Fruit fly (Drosophila melanogaster) S2 (cell line): ENCODE results near the gene gukh.

Source experiments
- CG8478 ChIP-seq: fragments of >200 bp; optimal IDR thresholded peaks from 2 replicates; lab custom pipeline; 2018
- CTCF ChIP-seq, 2 experiments: fragments of >200 bp; optimal IDR thresholded peaks; 2 replicates each; lab custom pipeline; 2018

The gukh gene

DNA sequence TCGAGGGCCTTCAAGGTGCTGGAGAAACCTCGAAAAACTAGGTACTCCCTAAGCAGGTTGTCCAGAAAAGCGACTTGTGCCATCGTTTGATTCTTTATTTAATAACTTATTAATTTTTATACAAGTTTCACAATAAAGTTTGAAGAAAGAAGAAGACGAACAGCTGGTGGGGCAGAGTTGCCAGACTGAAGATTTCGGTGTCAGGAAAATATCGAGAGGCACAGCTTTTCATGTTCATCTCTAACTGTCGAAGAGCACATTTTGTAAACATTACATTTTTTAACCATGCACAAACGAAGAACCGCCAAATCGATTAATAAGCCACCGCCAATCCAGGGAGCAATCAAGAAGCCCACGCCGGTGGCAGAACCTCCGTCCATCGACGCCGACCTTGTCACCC, 40.0 kb downstream of the gukh start, which contains the start of the genes CG6005 and CG14286:
TSS of gene CG6005 (minus strand) at position 169 of the 400 bp plus-strand sequence.
TSS of gene CG14286 (plus strand) at position 231 of the 400 bp plus-strand sequence.
- TF ChIP-seq CG8478 (lab: Kevin White, UChicago) (no peak), CTCF (optimal IDR thresholded peaks at IDR 0.05; lab: Kevin White, UChicago) (no peak)

DNA sequence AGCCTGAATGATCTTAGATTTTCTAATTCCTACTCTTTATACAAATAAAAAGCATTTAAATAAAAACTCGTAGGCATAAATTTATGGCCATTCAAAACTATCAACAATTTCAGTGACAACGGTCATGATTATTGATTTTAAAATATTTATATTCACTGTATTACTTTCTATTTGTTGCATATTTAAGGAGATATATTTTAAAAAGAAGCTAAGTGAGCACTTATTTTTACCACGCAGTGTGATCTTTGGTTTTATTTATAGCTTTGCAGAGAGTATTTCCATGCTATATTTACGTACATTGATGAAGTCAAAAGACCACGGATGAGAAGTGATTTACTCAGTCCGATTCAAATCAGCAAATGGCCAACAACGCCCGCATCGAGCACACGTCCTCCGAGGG, 40.9 kb downstream of the gukh start, which contains the start of gene CG14285:
TSS of gene CG14285 (plus strand) at position 339 of the 400 bp plus-strand sequence.
- TF ChIP-seq CTCF (optimal IDR thresholded peaks at IDR 0.05; lab: Kevin White, UChicago) (no peak), CG8478 (lab: Kevin White, UChicago) (no peak)

DNA sequence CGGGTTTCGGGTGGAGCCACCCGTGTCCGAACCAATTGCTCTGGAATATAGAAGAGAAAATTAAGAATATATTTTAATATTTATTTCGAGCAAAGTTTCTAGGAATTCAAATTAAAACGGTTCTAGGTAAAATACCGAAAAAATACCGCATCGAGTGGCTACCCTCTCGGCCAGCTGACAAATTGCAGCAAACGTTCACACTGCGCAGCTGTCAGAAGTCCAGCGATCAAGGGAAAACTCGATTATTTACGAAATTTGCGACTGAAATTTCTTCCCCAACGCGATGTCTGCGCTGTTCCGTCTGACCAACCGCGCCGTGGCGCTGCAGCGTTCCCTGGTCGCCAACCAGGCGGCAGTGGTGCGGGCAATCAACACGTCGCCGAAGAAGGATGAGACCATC, 43.3 kb downstream of the gukh start, which contains the start of gene NP15.6:
TSS of gene NP15.6 (plus strand) at position 204 of the 400 bp plus-strand sequence.
- TF ChIP-seq CG8478 (lab: Kevin White, UChicago) (no peak), CTCF (optimal IDR thresholded peaks at IDR 0.05; lab: Kevin White, UChicago) (no peak)

DNA sequence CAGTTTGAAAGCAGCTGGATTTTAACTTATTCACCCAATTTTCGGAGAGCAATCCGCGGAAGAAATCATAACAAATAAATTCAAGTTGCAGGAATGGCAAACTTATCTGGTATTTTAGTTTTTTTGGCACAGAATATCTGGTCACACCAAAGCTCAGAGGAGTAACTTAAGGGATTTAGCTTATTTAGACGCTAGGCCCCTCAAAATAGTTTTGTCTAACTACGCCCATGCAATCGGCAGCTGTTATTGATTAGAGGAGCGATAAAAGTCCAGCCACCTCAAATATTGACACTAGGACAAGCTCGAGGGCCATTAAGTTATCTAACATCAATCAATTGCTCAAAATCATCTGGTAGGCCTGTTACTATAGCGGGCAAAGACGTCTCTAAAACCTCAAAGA, 44.9 kb downstream of the gukh start, which contains the start of the genes GatA and P5cr:
TSS of gene GatA (minus strand) at position 100 of the 400 bp plus-strand sequence.
TSS of gene P5cr (plus strand) at position 174 of the 400 bp plus-strand sequence.
- no peak for TF ChIP-seq CTCF (optimal IDR thresholded peaks at IDR 0.05; lab: Kevin White, UChicago)
- no peak for TF ChIP-seq CG8478 (lab: Kevin White, UChicago)

DNA sequence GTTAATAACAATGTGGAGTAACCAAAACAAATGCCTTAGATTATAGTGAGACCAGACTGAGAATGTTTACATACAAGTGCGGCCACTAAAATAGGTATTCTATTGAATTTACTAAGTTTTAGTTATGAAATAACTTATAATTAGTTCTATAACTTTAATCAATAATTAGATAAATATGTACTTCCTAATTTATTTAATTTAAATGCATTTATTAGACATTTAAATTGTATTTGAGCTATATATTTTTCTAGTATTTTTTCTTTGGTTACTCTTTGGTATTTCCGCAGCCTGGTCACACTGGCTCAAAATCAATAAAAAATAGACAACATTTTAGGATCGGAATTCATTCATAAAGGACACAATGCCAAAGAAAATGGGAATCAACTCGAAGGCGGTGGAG, 47.4 kb downstream of the gukh start, which contains the start of the genes Prp18 and CG6013:
TSS of gene Prp18 (minus strand) at position 62 of the 400 bp plus-strand sequence.
TSS of gene CG6013 (plus strand) at position 294 of the 400 bp plus-strand sequence.
- TF ChIP-seq CTCF (optimal IDR thresholded peaks at IDR 0.05; lab: Kevin White, UChicago), result no peak
- TF ChIP-seq CG8478 (lab: Kevin White, UChicago), result no peak

DNA sequence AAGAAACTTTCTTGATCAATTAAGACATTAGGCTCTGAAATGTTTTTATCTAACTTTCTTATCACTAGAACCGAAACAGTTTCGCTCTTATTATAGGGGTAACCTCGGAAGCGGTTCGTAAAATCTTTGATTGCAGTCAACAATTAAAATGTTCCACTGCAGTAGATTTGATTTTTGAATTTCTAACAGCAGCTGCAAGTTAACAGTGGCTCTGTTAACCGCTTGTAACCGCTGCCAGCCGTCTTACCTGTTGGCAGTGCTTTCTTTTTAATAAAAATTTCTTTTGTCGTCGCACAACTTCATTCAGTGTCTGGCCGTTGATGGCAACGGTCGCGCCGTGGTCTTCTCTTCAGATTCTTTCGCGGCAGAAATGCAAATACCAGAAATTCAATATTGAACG, 49.4 kb downstream of the gukh start, which contains the start of gene CG6026:
TSS of gene CG6026 (plus strand) at position 301 of the 400 bp plus-strand sequence.
- TF ChIP-seq CG8478 (lab: Kevin White, UChicago) (no peak), CTCF (optimal IDR thresholded peaks at IDR 0.05; lab: Kevin White, UChicago) (no peak)

DNA sequence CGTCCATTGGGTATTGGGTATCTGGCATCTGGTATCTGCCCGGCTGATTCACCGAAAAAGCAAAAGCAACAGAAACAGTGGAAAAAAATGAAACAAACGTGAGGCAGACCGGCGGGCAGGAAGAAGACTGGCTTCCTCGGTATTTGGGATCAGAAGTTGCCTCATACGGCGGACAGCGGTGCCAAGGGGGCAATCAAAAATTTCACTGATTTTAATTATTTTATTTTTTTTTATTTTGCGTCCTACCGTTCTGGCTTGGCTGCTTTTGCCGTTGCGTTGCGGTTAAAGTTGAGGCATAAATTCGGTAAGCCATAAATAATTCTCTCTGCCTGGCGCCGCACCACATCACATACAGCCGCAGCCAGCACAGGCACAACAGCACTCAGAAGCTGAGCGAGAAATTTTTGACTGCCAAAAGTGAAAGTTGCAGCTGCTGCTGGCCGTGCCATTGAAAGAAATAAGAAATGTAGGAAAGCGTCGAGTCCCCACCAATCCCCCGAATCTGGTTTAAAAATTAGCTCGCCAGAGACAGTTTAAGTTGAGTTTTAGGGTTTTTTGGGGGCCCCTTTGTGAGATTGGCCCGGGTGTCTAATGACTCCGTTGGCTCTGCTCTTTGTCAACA, 52.8 kb downstream of the gukh start:
- TF ChIP-seq CTCF (optimal IDR thresholded peaks at IDR 0.05; lab: Kevin White, UChicago), result no peak
- no peak for TF ChIP-seq CG8478 (lab: Kevin White, UChicago)

DNA sequence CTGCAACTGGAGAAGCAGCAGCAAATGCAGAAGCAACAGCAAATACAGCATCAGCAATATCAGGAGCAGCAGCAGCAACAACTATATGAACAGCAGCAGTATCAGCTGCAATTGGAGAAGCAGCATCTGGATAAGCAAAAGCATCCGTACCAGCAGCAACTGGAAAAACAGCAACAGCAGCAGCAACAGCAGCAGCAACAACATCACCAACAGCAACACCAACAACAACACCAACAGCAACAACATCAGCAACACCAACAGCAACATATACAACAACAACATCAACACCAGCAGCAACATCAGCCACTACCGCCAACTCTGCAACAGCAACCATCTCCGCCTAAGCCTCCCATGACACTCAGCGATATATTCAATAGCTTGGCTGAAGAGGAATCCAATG, 56.9 kb downstream of the gukh start:
- TF ChIP-seq CG8478 (lab: Kevin White, UChicago) (no peak), CTCF (optimal IDR thresholded peaks at IDR 0.05; lab: Kevin White, UChicago) (no peak)

DNA sequence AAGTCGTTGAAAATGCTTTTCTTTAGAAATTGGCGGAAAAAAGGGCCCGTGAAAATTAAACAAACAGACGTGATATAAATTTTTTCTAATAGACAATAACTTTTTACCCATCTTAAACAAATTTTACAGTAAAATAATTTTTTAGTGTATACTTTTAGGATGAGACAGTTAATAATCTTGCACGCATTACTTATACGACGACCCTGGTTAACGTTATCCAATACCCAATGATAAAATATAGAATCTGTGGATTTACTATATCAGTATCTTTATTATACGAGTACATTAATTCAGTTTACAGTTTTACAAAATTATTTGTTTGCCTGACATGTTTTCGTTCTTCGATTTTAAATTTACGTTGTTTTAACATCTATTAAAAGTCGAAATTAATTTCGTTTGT, 60.8 kb downstream of the gukh start:
- no peak for TF ChIP-seq CTCF (optimal IDR thresholded peaks at IDR 0.05; lab: Kevin White, UChicago)
- TF ChIP-seq CG8478 (lab: Kevin White, UChicago), result no peak

DNA sequence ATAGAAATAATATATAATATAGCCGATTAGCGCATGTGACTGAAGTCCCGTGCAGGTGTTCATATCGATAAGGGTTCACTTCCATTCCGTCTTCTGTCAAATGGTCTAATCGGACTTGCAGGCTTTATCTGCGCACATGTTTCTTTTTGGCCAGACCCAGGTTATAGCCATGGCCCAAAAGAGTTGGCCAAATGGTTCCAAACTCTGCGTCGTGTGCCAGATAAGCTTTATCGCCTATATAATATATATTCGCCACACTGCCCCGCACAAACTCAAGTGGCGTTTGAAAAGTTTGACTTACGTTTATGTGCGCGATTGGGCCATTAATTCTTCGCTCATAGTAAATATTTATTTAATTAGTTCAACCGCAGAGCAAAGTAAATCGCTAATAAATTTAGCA, 67.4 kb downstream of the gukh start:
- TF ChIP-seq CTCF (optimal IDR thresholded peaks at IDR 0.05; lab: Kevin White, UChicago), result no peak
- TF ChIP-seq CG8478 (lab: Kevin White, UChicago), result no peak

DNA sequence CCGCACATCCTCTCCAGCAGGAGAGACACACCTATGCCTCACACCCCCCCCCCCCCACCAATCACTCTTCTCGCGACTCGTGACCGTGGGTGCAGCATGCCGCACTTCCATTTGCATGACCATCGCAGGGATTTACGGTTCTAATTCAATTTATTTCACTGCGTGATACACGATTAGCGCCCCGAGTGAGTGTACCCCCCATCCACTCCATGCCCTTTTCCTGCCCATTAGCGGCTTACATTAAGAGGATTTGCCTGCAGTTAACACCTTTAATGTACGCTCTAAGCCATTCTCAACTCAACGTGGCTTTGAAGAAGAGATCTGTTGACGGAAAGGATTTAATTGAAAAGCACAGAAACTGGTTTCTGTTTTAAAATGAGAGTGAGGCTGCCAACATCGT, 68.7 kb downstream of the gukh start:
- no peak for TF ChIP-seq CTCF (optimal IDR thresholded peaks at IDR 0.05; lab: Kevin White, UChicago)
- no peak for TF ChIP-seq CG8478 (lab: Kevin White, UChicago)

DNA sequence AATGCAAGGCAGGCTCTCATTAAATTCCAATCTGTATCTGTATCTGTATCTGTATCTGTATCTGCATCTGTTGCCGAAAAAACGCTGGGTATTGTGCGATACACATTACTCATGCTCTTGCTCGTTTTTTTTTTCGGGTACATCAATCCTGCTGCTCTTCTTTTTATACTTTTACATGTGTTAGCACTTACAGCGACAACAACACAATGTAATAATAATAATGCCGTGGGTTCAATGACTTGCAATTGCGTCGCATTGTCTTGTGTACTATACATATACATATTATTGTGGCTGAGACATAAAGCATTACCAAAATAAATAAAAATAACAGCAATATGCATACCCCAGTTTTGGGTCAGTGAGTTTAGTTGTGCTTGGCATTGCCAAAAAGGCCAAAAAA, 71.0 kb downstream of the gukh start:
- TF ChIP-seq CG8478 (lab: Kevin White, UChicago) (no peak), CTCF (optimal IDR thresholded peaks at IDR 0.05; lab: Kevin White, UChicago) (no peak)

DNA sequence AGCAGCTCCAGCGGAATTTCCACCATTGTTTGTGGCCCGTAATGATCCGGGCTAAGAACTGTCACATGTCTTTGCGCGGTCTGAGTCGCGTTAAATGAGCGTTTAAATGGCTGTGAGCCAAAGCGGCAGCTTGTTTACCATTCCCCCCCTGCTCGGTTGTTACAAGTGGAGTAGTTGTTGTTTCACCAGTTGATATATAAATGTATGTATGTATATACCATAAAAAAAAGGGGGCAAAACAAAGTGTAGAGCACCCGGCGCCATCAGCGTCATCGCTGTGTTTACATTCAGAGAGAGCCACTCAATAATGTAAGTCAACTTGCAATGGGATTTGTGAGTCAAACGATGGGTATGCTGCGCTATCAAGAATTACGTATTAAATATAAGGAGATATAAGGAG, 73.1 kb downstream of the gukh start:
- TF ChIP-seq CG8478 (lab: Kevin White, UChicago), result no peak

DNA sequence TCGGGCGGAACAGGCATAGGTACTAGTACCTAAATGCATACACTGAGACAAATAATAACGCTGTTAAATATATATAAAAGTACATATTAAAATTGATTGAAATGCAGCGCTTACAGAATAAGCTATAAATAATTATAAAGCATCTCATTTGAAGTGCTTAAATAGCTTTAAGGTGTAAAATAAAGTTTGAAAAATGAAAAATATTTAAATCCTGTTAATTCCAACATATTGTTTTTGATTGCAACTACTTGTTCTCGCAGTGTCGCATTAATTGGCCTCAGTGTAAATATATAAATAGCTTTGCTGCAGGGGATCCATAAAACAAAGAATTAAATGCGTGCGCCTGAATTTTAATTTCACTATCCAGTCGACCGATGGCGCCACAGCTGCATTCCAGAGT, 74.6 kb downstream of the gukh start:
- TF ChIP-seq CG8478 (lab: Kevin White, UChicago), result no peak
- TF ChIP-seq CTCF (optimal IDR thresholded peaks at IDR 0.05; lab: Kevin White, UChicago), result no peak

DNA sequence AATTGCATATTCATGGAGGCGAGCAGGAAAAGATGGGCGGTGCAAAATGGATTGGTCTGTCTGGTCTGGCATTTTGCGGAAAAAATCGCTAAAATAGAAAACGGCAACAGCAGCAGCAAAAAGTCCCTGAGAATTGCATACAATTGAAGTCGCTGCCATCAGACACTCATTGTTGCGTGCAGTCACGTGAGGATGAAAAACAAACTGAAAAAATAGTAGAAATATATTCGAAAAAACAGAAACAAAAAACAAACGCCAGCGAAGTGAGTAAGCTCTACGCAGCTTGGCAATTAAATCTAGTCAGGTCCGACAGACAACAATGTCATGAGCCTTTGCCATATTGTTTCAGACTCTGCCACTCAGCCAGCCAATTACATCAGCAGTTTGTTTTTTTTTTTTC, 75.5 kb downstream of the gukh start:
- TF ChIP-seq CG8478 (lab: Kevin White, UChicago) (no peak), CTCF (optimal IDR thresholded peaks at IDR 0.05; lab: Kevin White, UChicago) (no peak)

DNA sequence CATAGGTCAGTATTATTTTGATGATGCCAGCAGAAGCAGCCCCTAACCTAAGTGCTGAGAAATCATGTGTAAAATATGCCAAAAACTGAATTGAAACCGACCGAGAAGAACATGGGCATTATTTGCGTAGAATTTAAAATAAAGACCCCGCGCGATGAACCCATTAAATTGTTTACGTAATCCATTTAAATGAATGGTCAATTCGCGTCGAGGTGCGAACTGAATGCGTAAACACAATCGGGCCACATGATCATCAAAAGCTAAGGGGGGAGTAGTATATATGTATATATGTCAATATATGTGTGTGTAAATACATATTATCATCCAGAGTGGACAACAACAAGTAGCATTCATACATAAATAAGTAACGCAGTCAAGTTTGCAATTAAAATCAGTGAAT, 76.3 kb downstream of the gukh start:
- TF ChIP-seq CTCF (optimal IDR thresholded peaks at IDR 0.05; lab: Kevin White, UChicago), result no peak
- no peak for TF ChIP-seq CG8478 (lab: Kevin White, UChicago)
